Worm (Caenorhabditis elegans) whole organism, young adult: Measurements from ENCODE around the gene morc-1.

Experiments used
- B0019.2 ChIP-seq: fragments of 200-800 bp; sonication (Bioruptor generic); conservative IDR thresholded peaks from 2 replicates; pipeline ENCODE4 v1.3.6; 2022; ENCODE audit warnings: missing genetic modification reagents, missing genetic modification characterization, missing compliant biosample characterization
- aptf-3 ChIP-seq: fragments of 200-800 bp; sonication (Bioruptor generic); IDR thresholded peaks from 2 replicates; pipeline ENCODE4 v1.3.6; 2022; ENCODE audit warnings: missing genetic modification characterization, missing compliant biosample characterization
- him-1 ChIP-seq: sonication (generic microtip); optimal IDR thresholded peaks from 2 replicates; lab custom pipeline; 2016; ENCODE audit warnings: missing genotype, missing genetic modification reagents, missing genetic modification characterization, missing compliant biosample characterization
- lsy-27 ChIP-seq: sonication (generic microtip); optimal IDR thresholded peaks from 2 replicates; lab custom pipeline; 2017; ENCODE audit warnings: missing genetic modification characterization, mild to moderate bottlenecking, missing compliant biosample characterization, antibody characterized with exemption, missing genotype, borderline replicate concordance; ENCODE audit not compliant: insufficient read depth
- madf-6 ChIP-seq: fragments of 200-800 bp; sonication (Bioruptor generic); IDR thresholded peaks from 2 replicates; pipeline ENCODE4 v1.3.6; 2022; ENCODE audit warnings: missing genetic modification reagents, missing genetic modification characterization, missing compliant biosample characterization
- snpc-4 ChIP-seq, 5 experiments: fragments of 150-350 bp in 1 of 5; sonication (generic microtip) in 4 of 5; optimal IDR thresholded peaks; 2 replicates each; lab custom pipeline; 2014 to 2018; ENCODE audit warnings: missing genetic modification characterization in 5 of 5, missing biosample characterization in 3 of 5, antibody characterized with exemption in 2 of 5, mild to moderate bottlenecking in 2 of 5, missing compliant biosample characterization in 2 of 5, missing genotype in 2 of 5, moderate library complexity in 2 of 5, missing genetic modification reagents in 1 of 5
- ztf-25 ChIP-seq: fragments of 200-800 bp; sonication (Bioruptor generic); IDR thresholded peaks from 2 replicates; pipeline ENCODE4 v1.3.6; 2022; ENCODE audit warnings: missing genetic modification reagents, missing genetic modification characterization, missing compliant biosample characterization
- ztf-28 ChIP-seq: fragments of 200-800 bp; sonication (Bioruptor generic); IDR thresholded peaks from 2 replicates; pipeline ENCODE4 v1.3.6; 2022; ENCODE audit warnings: missing genetic modification reagents, missing genetic modification characterization, missing compliant biosample characterization

- no peak for TF ChIP-seq aptf-3 (GFP tag; lab: Robert Waterston, UW)
- no peak for TF ChIP-seq him-1 (tag; lab: Kevin White, UChicago)
- TF ChIP-seq snpc-4 (GFP tag; optimal IDR thresholded peaks at IDR 0.05; lab: Kevin White, UChicago) = no peak
- no peak for TF ChIP-seq snpc-4 (tag; optimal IDR thresholded peaks at IDR 0.05; lab: Kevin White, UChicago)
- no peak for TF ChIP-seq madf-6 (GFP tag; lab: Robert Waterston, UW)
- no peak for TF ChIP-seq lsy-27 (tag; lab: Kevin White, UChicago)
- no peak for TF ChIP-seq ztf-28 (GFP tag; lab: Robert Waterston, UW)
- no peak for TF ChIP-seq B0019.2 (GFP tag; lab: Robert Waterston, UW)
- no peak for TF ChIP-seq ztf-25
These were observed 26.1 kb downstream of the morc-1 start for ce11 chrIII:5180588-5180987.
